Worm (Caenorhabditis elegans) whole organism, early embryonic: ENCODE data around the gene his-31.

Experiments used
- B0310.2 ChIP-seq: sonication (generic microtip); optimal IDR thresholded peaks from 2 replicates; lab custom pipeline; 2016; ENCODE audit warnings: mild to moderate bottlenecking, missing genetic modification characterization, missing compliant biosample characterization
- F13C5.2 ChIP-seq: sonication (generic microtip); optimal IDR thresholded peaks from 2 replicates; lab custom pipeline; 2017; ENCODE audit warnings: mild to moderate bottlenecking, missing genetic modification characterization, inconsistent platforms, missing compliant biosample characterization
- aly-1 ChIP-seq: sonication (generic microtip); optimal IDR thresholded peaks from 2 replicates; lab custom pipeline; 2016; ENCODE audit warnings: missing genetic modification characterization, missing compliant biosample characterization
- ama-1 ChIP-seq: fragments of 150-350 bp; optimal IDR thresholded peaks from 2 replicates; lab custom pipeline; 2014
- ceh-13 ChIP-seq: fragments of 200-800 bp; sonication (Bioruptor generic); optimal IDR thresholded peaks from 2 replicates; lab custom pipeline; 2018; ENCODE audit warnings: mild to moderate bottlenecking, missing genetic modification characterization, missing compliant biosample characterization
- ceh-36 ChIP-seq: sonication (generic microtip); optimal IDR thresholded peaks from 2 replicates; lab custom pipeline; 2016; ENCODE audit warnings: missing genetic modification characterization, inconsistent platforms, missing compliant biosample characterization
- flt-1 ChIP-seq: fragments of 200-800 bp; sonication (Bioruptor generic); IDR thresholded peaks from 2 replicates; pipeline ENCODE4 v1.3.6; 2022; ENCODE audit warnings: missing genetic modification characterization, missing compliant biosample characterization
- hmg-4 ChIP-seq: fragments of 200-800 bp; sonication (Bioruptor generic); optimal IDR thresholded peaks from 2 replicates; lab custom pipeline; 2018; ENCODE audit warnings: mild to moderate bottlenecking, missing genetic modification characterization, missing compliant biosample characterization
- hnd-1 ChIP-seq: sonication (generic microtip); optimal IDR thresholded peaks from 2 replicates; lab custom pipeline; 2016; ENCODE audit warnings: missing genetic modification characterization, missing compliant biosample characterization
- pes-1 ChIP-seq: fragments of 200-800 bp; sonication (Bioruptor generic); IDR thresholded peaks from 2 replicates; pipeline ENCODE4 v1.3.6; 2022; ENCODE audit warnings: missing genetic modification reagents, missing genetic modification characterization, missing compliant biosample characterization
- scrt-1 ChIP-seq: fragments of 200-800 bp; sonication (Bioruptor generic); IDR thresholded peaks from 2 replicates; pipeline ENCODE4 v1.3.6; 2022; ENCODE audit warnings: missing genetic modification characterization, missing compliant biosample characterization
- sea-1 ChIP-seq: fragments of 200-800 bp; sonication (Bioruptor generic); conservative IDR thresholded peaks from 2 replicates; pipeline ENCODE4 v1.3.6; 2022; ENCODE audit warnings: missing genetic modification characterization, missing compliant biosample characterization
- tbx-37 ChIP-seq: fragments of 200-800 bp; sonication (Bioruptor generic); conservative IDR thresholded peaks from 2 replicates; pipeline ENCODE4 v1.3.6; 2022; ENCODE audit warnings: missing genetic modification reagents, missing genetic modification characterization, missing compliant biosample characterization
- tra-4 ChIP-seq: sonication (generic microtip); optimal IDR thresholded peaks from 2 replicates; lab custom pipeline; 2017; ENCODE audit warnings: missing genetic modification characterization, missing compliant biosample characterization

DNA sequence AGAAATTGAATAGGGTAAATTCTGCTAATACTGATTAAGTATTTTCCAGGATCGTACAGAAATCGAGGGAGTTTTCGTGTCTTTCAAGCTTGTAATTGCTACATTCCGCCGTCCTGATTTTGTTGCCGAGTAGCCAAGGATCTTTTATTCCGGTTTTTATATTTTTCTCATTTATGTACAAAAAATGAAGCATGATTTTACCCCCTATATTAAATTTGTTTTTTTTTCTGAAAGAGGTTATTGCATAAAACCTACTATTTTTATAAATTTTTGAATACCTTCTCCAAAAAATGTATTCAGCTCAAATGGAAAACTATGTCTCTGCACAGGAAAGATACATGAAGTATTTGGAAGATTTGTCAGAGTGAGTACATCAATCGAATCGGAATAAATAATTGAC lies 34.1 kb downstream of the his-31 start, which contains the start of gene F35H10.6:
- TF ChIP-seq aly-1 (tag; lab: Kevin White, UChicago) (no peak), ama-1 (lab: Kevin White, UChicago) (no peak), flt-1 (GFP tag; lab: Robert Waterston, UW) (no peak), tbx-37 (no peak), scrt-1 (GFP tag; lab: Robert Waterston, UW) (no peak), ceh-13 (GFP tag; lab: Kevin White, UChicago) (no peak), hnd-1 (tag; lab: Kevin White, UChicago) (no peak), tra-4 (tag; lab: Kevin White, UChicago) (no peak), hmg-4 (GFP tag; lab: Kevin White, UChicago) (no peak), F13C5.2 (tag; lab: Kevin White, UChicago) (no peak), ceh-36 (tag; lab: Kevin White, UChicago) (no peak), B0310.2 (tag; lab: Kevin White, UChicago) (no peak), sea-1 (no peak), pes-1 (GFP tag; lab: Robert Waterston, UW) (no peak)
